Worm (Caenorhabditis elegans): ENCODE measurements around the gene ttr-11.

DNA sequence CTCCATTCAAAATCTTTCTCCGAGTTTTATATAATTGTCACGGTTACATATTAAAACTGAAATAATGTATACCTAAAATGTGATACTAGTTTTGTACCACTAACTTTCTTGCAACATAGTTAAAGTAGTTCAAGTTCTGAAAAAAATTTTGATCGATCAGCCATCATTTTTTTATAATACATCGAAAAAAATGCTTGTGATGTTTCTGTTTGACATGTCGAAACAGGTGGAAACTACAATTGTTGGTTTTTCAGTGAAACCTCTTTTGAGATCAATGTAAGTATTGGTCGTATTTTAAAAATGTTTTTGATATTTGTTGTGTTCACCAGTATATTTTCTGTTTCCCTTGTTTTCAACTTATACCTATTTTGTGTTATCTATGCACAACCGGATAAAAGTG lies 36.2 kb downstream of the ttr-11 start, which contains the start of gene srxa-14:
- TF ChIP-seq zag-1 (tag; optimal IDR thresholded peaks at IDR 0.05) (no peak), nhr-10 (tag; optimal IDR thresholded peaks at IDR 0.05) (no peak), skn-1 (tag; optimal IDR thresholded peaks at IDR 0.05) (no peak), ceh-82 (tag; optimal IDR thresholded peaks at IDR 0.05) (no peak), ama-1 (optimal IDR thresholded peaks at IDR 0.05) (no peak)

Data from whole organism, L2 larva.